Fruit fly (Drosophila melanogaster): ENCODE measurements around the gene CG32221.
A peak's percentile ranks its signal among the peaks of the same experiment; 100 is the strongest.

The CG32221 gene

DNA sequence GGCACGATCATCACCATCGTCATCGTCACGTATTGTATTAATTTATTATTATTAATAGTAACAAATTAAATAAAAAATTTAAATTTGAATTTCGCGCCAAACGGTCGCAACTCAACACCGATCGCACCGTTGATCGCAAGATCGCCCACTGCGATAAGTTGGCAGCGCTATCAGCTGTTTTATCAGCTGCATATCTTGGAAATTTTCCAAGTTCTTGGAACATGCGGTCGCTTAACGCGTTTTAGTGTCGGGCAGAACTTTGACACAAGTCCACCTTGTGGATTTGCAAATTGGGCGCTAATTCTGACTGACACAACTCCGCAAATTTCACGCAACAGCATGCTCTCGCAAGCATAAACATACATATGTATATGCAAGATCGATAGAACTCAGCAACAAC is 26.7 kb downstream of the CG32221 start (continued):
- no peak for TF ChIP-seq ems (GFP tag; optimal IDR thresholded peaks at IDR 0.05)
- peak; percentile 81 for TF ChIP-seq YL-1 (GFP tag; optimal IDR thresholded peaks at IDR 0.05)
- TF ChIP-seq CG31224 (GFP tag; IDR thresholded peaks at IDR 0.05), result no peak
- TF ChIP-seq zen (tag; optimal IDR thresholded peaks at IDR 0.05), result peak; percentile 37
- TF ChIP-seq CG12155 (GFP tag; optimal IDR thresholded peaks at IDR 0.05), result no peak
- TF ChIP-seq Gug (GFP tag; IDR thresholded peaks at IDR 0.05), result no peak
- TF ChIP-seq CG17186 (GFP tag; optimal IDR thresholded peaks at IDR 0.05), result peak; percentile 45
- TF ChIP-seq trem (tag; optimal IDR thresholded peaks at IDR 0.05), result peak; percentile 100
- peak; percentile 8 for TF ChIP-seq CG17385 (GFP tag; optimal IDR thresholded peaks at IDR 0.05)
- peak in 1 of 2 experiments; percentile 22 for TF ChIP-seq Hr78 (GFP tag; optimal IDR thresholded peaks at IDR 0.05)
- TF ChIP-seq CG42726 (GFP tag; IDR thresholded peaks at IDR 0.05; ENCODE audit: partially characterized antibody), result no peak
- peak; percentile 28 for TF ChIP-seq CG10979 (tag; optimal IDR thresholded peaks at IDR 0.05)
- TF ChIP-seq pros (GFP tag; optimal IDR thresholded peaks at IDR 0.05), result no peak
- TF ChIP-seq crol (GFP tag; IDR thresholded peaks at IDR 0.05), result no peak
- TF ChIP-seq lov (optimal IDR thresholded peaks at IDR 0.05), result no peak
- no peak for TF ChIP-seq lov (GFP tag; IDR thresholded peaks at IDR 0.05)
- TF ChIP-seq CG10321 (GFP tag; IDR thresholded peaks at IDR 0.05), result 0 out of 2 replicates have a peak, but pooled peaks have one; percentile 16
- TF ChIP-seq CG18599 (GFP tag; optimal IDR thresholded peaks at IDR 0.05), result peak; percentile 3
- TF ChIP-seq CG2712 (tag; optimal IDR thresholded peaks at IDR 0.05), result peak; percentile 34
- no peak for TF ChIP-seq CG9817 (tag; optimal IDR thresholded peaks at IDR 0.05)
- TF ChIP-seq prd (optimal IDR thresholded peaks at IDR 0.05), result no peak
- no peak for TF ChIP-seq prd (GFP tag; IDR thresholded peaks at IDR 0.05)
- TF ChIP-seq Pdp1 (GFP tag; optimal IDR thresholded peaks at IDR 0.05), result peak in 1 of 2 experiments; percentile 40
- peak; percentile 44 for TF ChIP-seq nom (GFP tag; optimal IDR thresholded peaks at IDR 0.05)
- peak; percentile 75 for TF ChIP-seq pzg (GFP tag; optimal IDR thresholded peaks at IDR 0.05)
- no peak for TF ChIP-seq CG2202 (tag; optimal IDR thresholded peaks at IDR 0.05)
- TF ChIP-seq crp (GFP tag; optimal IDR thresholded peaks at IDR 0.05), result peak; percentile 96 to 100
- no peak for TF ChIP-seq ATbp (GFP tag; optimal IDR thresholded peaks at IDR 0.05)
- 0 out of 2 replicates have a peak, but pooled peaks have one; percentile 28 for TF ChIP-seq Atf6 (GFP tag; IDR thresholded peaks at IDR 0.05)
- TF ChIP-seq grau (tag; optimal IDR thresholded peaks at IDR 0.05), result peak; percentile 9
- TF ChIP-seq fru (optimal IDR thresholded peaks at IDR 0.05), result no peak
- TF ChIP-seq CG17829 (tag; optimal IDR thresholded peaks at IDR 0.05), result peak; percentile 54
- no peak for TF ChIP-seq CG8089 (GFP tag; optimal IDR thresholded peaks at IDR 0.05)
- peak; percentile 35; the same call in 1 of the 3 replicates for TF ChIP-seq so (GFP tag; IDR thresholded peaks at IDR 0.05)
- peak; percentile 16 for TF ChIP-seq exex (tag; optimal IDR thresholded peaks at IDR 0.05)
- TF ChIP-seq Rfx (GFP tag; IDR thresholded peaks at IDR 0.05), result peak; percentile 57; the same call in 1 of the 2 replicates
- TF ChIP-seq Fer3 (tag; optimal IDR thresholded peaks at IDR 0.05), result no peak
- peak; percentile 37 for TF ChIP-seq CG15601 (tag; optimal IDR thresholded peaks at IDR 0.05)
- no peak for TF ChIP-seq Ssrp (tag; optimal IDR thresholded peaks at IDR 0.05)
- TF ChIP-seq CG30020 (tag; optimal IDR thresholded peaks at IDR 0.05), result peak; percentile 4
- no peak for TF ChIP-seq CG7271 (tag; optimal IDR thresholded peaks at IDR 0.05)
- peak; percentile 62 for TF ChIP-seq Jarid2 (GFP tag; optimal IDR thresholded peaks at IDR 0.05)
- no peak for TF ChIP-seq zen2 (GFP tag; IDR thresholded peaks at IDR 0.05; ENCODE audit: partially characterized antibody)
- no peak for TF ChIP-seq CG7963 (GFP tag; IDR thresholded peaks at IDR 0.05; ENCODE audit: partially characterized antibody)
- peak; percentile 48 for TF ChIP-seq Ets97D (GFP tag; optimal IDR thresholded peaks at IDR 0.05)
- TF ChIP-seq lilli (GFP tag; optimal IDR thresholded peaks at IDR 0.05), result peak; percentile 8
- peak; percentile 31 for TF ChIP-seq CG10543 (GFP tag; optimal IDR thresholded peaks at IDR 0.05)
- peak; percentile 30 for TF ChIP-seq MTF-1 (GFP tag; optimal IDR thresholded peaks at IDR 0.05; ENCODE audit: borderline replicate concordance)
- no peak for TF ChIP-seq mld (GFP tag; IDR thresholded peaks at IDR 0.05; ENCODE audit: partially characterized antibody)
- TF ChIP-seq gsb-n (tag; optimal IDR thresholded peaks at IDR 0.05), result peak; percentile 11
